Worm (Caenorhabditis elegans) whole organism, L4/young adult: ENCODE data around the gene Y37D8A.26.

Source experiments
- W03F9.2 ChIP-seq: fragments of 150-350 bp; optimal IDR thresholded peaks from 2 replicates; lab custom pipeline; 2014; ENCODE audit warnings: missing biosample characterization, missing genetic modification characterization
- him-1 ChIP-seq: sonication (generic microtip); optimal IDR thresholded peaks from 2 replicates; lab custom pipeline; 2016; ENCODE audit warnings: missing genotype, missing genetic modification reagents, missing genetic modification characterization, missing compliant biosample characterization

- TF ChIP-seq him-1 (tag; lab: Kevin White, UChicago) (no peak), W03F9.2 (tag; lab: Kevin White, UChicago) (no peak)
Measured at ce11 chrIII:12821331-12821730, 35.2 kb downstream of the Y37D8A.26 start.
